Worm (Caenorhabditis elegans): ENCODE data around the gene T25B9.5.

T25B9.5 gene

DNA sequence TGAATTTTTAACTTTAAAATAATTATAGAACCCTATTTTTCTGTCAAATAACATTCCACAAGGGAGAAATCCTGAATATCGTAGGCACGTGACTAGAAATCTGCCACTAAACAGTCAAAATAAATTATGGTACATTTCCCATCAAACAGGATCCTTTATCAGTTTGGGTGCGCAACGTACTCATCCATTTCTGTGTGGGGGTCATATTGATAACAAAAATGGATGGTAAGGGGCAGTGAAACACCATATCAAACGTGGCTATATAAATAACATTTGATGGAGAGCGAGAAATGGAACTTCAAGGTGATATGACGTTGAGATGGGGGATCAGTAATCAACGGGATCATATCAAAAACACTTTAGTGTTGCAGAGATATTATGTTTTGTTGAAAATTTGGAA is 29.5 kb upstream of the T25B9.5 start (continued):
- TF ChIP-seq sem-4 (tag; optimal IDR thresholded peaks at IDR 0.05) (no peak), ceh-16 (tag; optimal IDR thresholded peaks at IDR 0.05) (no peak), unc-39 (tag; optimal IDR thresholded peaks at IDR 0.05) (no peak), nhr-10 (tag; optimal IDR thresholded peaks at IDR 0.05) (no peak), mdl-1 (tag; optimal IDR thresholded peaks at IDR 0.05) (no peak), snpc-4 (tag; optimal IDR thresholded peaks at IDR 0.05) (no peak), peb-1 (tag; optimal IDR thresholded peaks at IDR 0.05) (no peak), unc-55 (GFP tag; optimal IDR thresholded peaks at IDR 0.05) (no peak), gmeb-1 (tag; optimal IDR thresholded peaks at IDR 0.05) (no peak), nhr-25 (tag; optimal IDR thresholded peaks at IDR 0.05) (peak; percentile 75), elt-1 (tag; optimal IDR thresholded peaks at IDR 0.05) (no peak)

DNA sequence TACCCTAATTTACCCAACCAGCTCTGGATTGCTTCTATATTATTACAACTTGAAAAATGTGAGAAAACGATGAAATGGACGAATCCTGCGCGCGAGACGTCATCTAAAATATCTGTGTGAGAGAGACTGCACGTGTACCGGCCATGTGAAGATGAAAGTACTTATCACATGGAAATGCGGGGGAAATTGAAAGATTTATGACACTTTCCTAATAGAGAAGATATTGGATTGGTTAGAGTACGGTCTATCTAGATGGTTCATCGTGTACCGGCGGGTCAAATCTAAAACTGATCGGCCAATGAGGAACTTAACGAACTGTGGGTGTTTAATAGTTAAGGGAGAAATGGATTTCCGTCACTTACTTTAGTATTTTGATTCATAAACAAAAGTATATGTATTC is 27.4 kb upstream of the T25B9.5 start:
- no peak for TF ChIP-seq peb-1 (tag; optimal IDR thresholded peaks at IDR 0.05)
- TF ChIP-seq R02D3.7 (tag; optimal IDR thresholded peaks at IDR 0.05): no peak
- TF ChIP-seq mbf-1 (tag; optimal IDR thresholded peaks at IDR 0.05): no peak
- TF ChIP-seq nhr-11 (tag; optimal IDR thresholded peaks at IDR 0.05): no peak
- TF ChIP-seq nhr-10 (tag; optimal IDR thresholded peaks at IDR 0.05): no peak
- TF ChIP-seq sem-4 (tag; optimal IDR thresholded peaks at IDR 0.05): no peak
- TF ChIP-seq elt-3 (tag; optimal IDR thresholded peaks at IDR 0.05): no peak
- TF ChIP-seq nhr-129 (tag; optimal IDR thresholded peaks at IDR 0.05): peak; percentile 4
- TF ChIP-seq mab-5 (tag; optimal IDR thresholded peaks at IDR 0.05): no peak
- TF ChIP-seq egl-27 (tag; optimal IDR thresholded peaks at IDR 0.05): peak; percentile 48
- no peak for TF ChIP-seq dmd-4 (tag; optimal IDR thresholded peaks at IDR 0.05)
- no peak for TF ChIP-seq ceh-16 (tag; optimal IDR thresholded peaks at IDR 0.05)
- no peak for TF ChIP-seq alr-1 (tag; optimal IDR thresholded peaks at IDR 0.05)
- TF ChIP-seq crh-2 (tag; optimal IDR thresholded peaks at IDR 0.05): peak; percentile 35
- TF ChIP-seq nhr-6 (tag; optimal IDR thresholded peaks at IDR 0.05): no peak
- peak; percentile 45 for TF ChIP-seq gmeb-1 (tag; optimal IDR thresholded peaks at IDR 0.05)
- no peak for TF ChIP-seq unc-55 (GFP tag; optimal IDR thresholded peaks at IDR 0.05)
- peak; percentile 5 for TF ChIP-seq Y55F3AM.14 (GFP tag; optimal IDR thresholded peaks at IDR 0.05)
- no peak for TF ChIP-seq ama-1 (optimal IDR thresholded peaks at IDR 0.05)
- peak; percentile 98 for TF ChIP-seq sma-9 (GFP tag; optimal IDR thresholded peaks at IDR 0.05)
- TF ChIP-seq sma-9 (tag; optimal IDR thresholded peaks at IDR 0.05): no peak
- no peak for TF ChIP-seq F13H6.1 (tag; optimal IDR thresholded peaks at IDR 0.05)
- TF ChIP-seq skn-1 (tag; optimal IDR thresholded peaks at IDR 0.05): no peak
- TF ChIP-seq sma-3 (GFP tag; optimal IDR thresholded peaks at IDR 0.05): peak; percentile 82
- no peak for TF ChIP-seq nhr-23 (tag; optimal IDR thresholded peaks at IDR 0.05)
- peak in 1 of 2 experiments; percentile 43 for TF ChIP-seq lsy-2 (tag; optimal IDR thresholded peaks at IDR 0.05)
- no peak for TF ChIP-seq nhr-237 (tag; optimal IDR thresholded peaks at IDR 0.05)
- TF ChIP-seq blmp-1 (tag; optimal IDR thresholded peaks at IDR 0.05; ENCODE audit: insufficient read depth): peak; percentile 84
- TF ChIP-seq ztf-4 (tag; optimal IDR thresholded peaks at IDR 0.05): no peak
- peak; percentile 79 for TF ChIP-seq nhr-25 (tag; optimal IDR thresholded peaks at IDR 0.05)
- no peak for TF ChIP-seq lin-13 (GFP tag; optimal IDR thresholded peaks at IDR 0.05)
- no peak for TF ChIP-seq aly-2 (tag; optimal IDR thresholded peaks at IDR 0.05)
- no peak for TF ChIP-seq ZK546.5 (tag; optimal IDR thresholded peaks at IDR 0.05)
- no peak for TF ChIP-seq C34F6.9 (tag; optimal IDR thresholded peaks at IDR 0.05)
- no peak for TF ChIP-seq ztf-1 (GFP tag; conservative IDR thresholded peaks at IDR 0.05)
- TF ChIP-seq mdl-1 (tag; optimal IDR thresholded peaks at IDR 0.05): peak; percentile 56 to 80
- TF ChIP-seq nhr-21 (tag; optimal IDR thresholded peaks at IDR 0.05): peak; percentile 92
- no peak for TF ChIP-seq nhr-12 (tag; optimal IDR thresholded peaks at IDR 0.05)
- peak; percentile 41 for TF ChIP-seq fos-1 (tag; optimal IDR thresholded peaks at IDR 0.05)

DNA sequence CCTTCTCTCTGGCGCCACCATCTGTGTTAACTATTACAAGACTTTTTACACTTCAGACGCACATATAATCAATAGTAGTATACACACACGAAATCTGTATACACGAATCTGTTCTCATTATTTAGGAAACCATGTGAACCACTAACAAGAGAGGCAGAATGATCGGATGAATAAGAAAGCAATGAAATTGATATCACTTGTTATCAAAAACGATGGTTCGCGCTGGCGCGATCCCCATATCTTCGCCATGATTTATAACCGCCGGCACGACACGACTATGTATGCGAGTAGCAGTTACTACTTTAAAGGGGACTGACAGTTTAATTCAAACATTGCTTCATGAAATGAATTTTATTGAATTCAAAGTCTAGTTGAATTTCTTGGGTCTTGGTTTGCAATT is 26.8 kb upstream of the T25B9.5 start:
- peak; percentile 31 for TF ChIP-seq nhr-21 (tag; optimal IDR thresholded peaks at IDR 0.05)
- no peak for TF ChIP-seq lsy-2 (tag; optimal IDR thresholded peaks at IDR 0.05)
- TF ChIP-seq sma-9 (GFP tag; optimal IDR thresholded peaks at IDR 0.05): peak; percentile 77
- TF ChIP-seq sma-9 (tag; optimal IDR thresholded peaks at IDR 0.05): no peak
- TF ChIP-seq unc-39 (tag; optimal IDR thresholded peaks at IDR 0.05): no peak
- no peak for TF ChIP-seq Y55F3AM.14 (GFP tag; optimal IDR thresholded peaks at IDR 0.05)
